Worm (Caenorhabditis elegans) whole organism, midembryonic: ENCODE data around the gene gst-30.

Source experiments
- T22C8.4 ChIP-seq: fragments of 200-800 bp; sonication (Bioruptor generic); IDR thresholded peaks from 2 replicates; pipeline ENCODE4 v1.3.6; 2022; ENCODE audit warnings: missing genetic modification characterization, missing compliant biosample characterization
- flt-1 ChIP-seq: fragments of 200-800 bp; sonication (Bioruptor generic); IDR thresholded peaks from 2 replicates; pipeline ENCODE4 v1.3.6; 2022; ENCODE audit warnings: missing genetic modification characterization, missing compliant biosample characterization
- med-1 ChIP-seq: sonication (generic microtip); optimal IDR thresholded peaks from 2 replicates; lab custom pipeline; 2017; ENCODE audit warnings: missing genetic modification characterization, mild to moderate bottlenecking, missing compliant biosample characterization, antibody characterized with exemption, missing genetic modification reagents; ENCODE audit not compliant: insufficient read depth
- tab-1 ChIP-seq: fragments of 200-800 bp; sonication (Bioruptor generic); IDR thresholded peaks from 2 replicates; pipeline ENCODE4 v1.3.6; 2022; ENCODE audit warnings: missing genetic modification characterization, missing compliant biosample characterization
- ztf-23 ChIP-seq: fragments of 200-800 bp; sonication (Bioruptor generic); IDR thresholded peaks from 2 replicates; pipeline ENCODE4 v1.3.6; 2022; ENCODE audit warnings: missing genetic modification reagents, missing genetic modification characterization, missing compliant biosample characterization
- ztf-29 ChIP-seq: fragments of 200-800 bp; sonication (Bioruptor generic); IDR thresholded peaks from 2 replicates; pipeline ENCODE4 v1.3.6; 2022; ENCODE audit warnings: missing genetic modification reagents, missing genetic modification characterization, missing compliant biosample characterization

- no peak for TF ChIP-seq tab-1 (GFP tag; lab: Robert Waterston, UW)
- no peak for TF ChIP-seq T22C8.4
- TF ChIP-seq med-1 = no peak
- TF ChIP-seq ztf-29 (GFP tag; lab: Robert Waterston, UW) = no peak
- no peak for TF ChIP-seq flt-1
- TF ChIP-seq ztf-23 (GFP tag; lab: Robert Waterston, UW) = no peak
Observed at ce11 chrII:4915572-4915971, 19.3 kb downstream of the gst-30 start.
